Worm (Caenorhabditis elegans) whole organism, L4 larva: ENCODE measurements around the gene srn-1.
A peak's percentile ranks its signal among the peaks of the same experiment; 100 is the strongest.

Experiments
- F37D6.2 ChIP-seq: sonication (generic microtip); optimal IDR thresholded peaks from 2 replicates; lab custom pipeline; 2016; ENCODE audit warnings: mild to moderate bottlenecking, missing genetic modification characterization, missing compliant biosample characterization
- T26A8.4 ChIP-seq: fragments of 200-800 bp; sonication (Bioruptor generic); IDR thresholded peaks from 2 replicates; pipeline ENCODE4 v1.3.6; 2022; ENCODE audit warnings: missing genetic modification characterization, missing compliant biosample characterization
- Y105C5A.15 ChIP-seq: fragments of 200-800 bp; sonication (Bioruptor generic); IDR thresholded peaks from 2 replicates; pipeline ENCODE4 v1.3.6; 2022; ENCODE audit warnings: missing genetic modification characterization, missing compliant biosample characterization
- Y75B8A.6 ChIP-seq: fragments of 200-800 bp; sonication (Bioruptor generic); IDR thresholded peaks from 2 replicates; pipeline ENCODE4 v1.3.6; 2022; ENCODE audit warnings: missing genetic modification reagents, missing genetic modification characterization, missing compliant biosample characterization
- ZK337.2 ChIP-seq: fragments of 200-800 bp; sonication (Bioruptor generic); IDR thresholded peaks from 2 replicates; pipeline ENCODE4 v1.3.6; 2022; ENCODE audit warnings: missing genetic modification reagents, missing genetic modification characterization, missing compliant biosample characterization
- aha-1 ChIP-seq: fragments of 150-350 bp; peaks from one replicate; lab custom pipeline; 2014; ENCODE audit warnings: missing biosample characterization, missing genetic modification characterization
- ama-1 ChIP-seq: fragments of 150-350 bp; optimal IDR thresholded peaks from 2 replicates; lab custom pipeline; 2014; ENCODE audit warnings: inconsistent platforms, mixed read lengths
- arid-1 ChIP-seq: fragments of 200-800 bp; sonication (Bioruptor generic); conservative IDR thresholded peaks from 2 replicates; pipeline ENCODE4 v1.3.6; 2022; ENCODE audit warnings: missing genetic modification reagents, missing genetic modification characterization, missing compliant biosample characterization
- attf-4 ChIP-seq: sonication (generic microtip); optimal IDR thresholded peaks from 3 replicates; lab custom pipeline; 2017; ENCODE audit warnings: missing biosample characterization, missing genetic modification characterization
- ceh-20 ChIP-seq: fragments of 200-800 bp; sonication (Bioruptor generic); IDR thresholded peaks from 2 replicates; pipeline ENCODE4 v1.3.6; 2022; ENCODE audit warnings: missing genetic modification reagents, missing genetic modification characterization, missing compliant biosample characterization
- ceh-32 ChIP-seq: sonication (generic microtip); optimal IDR thresholded peaks from 2 replicates; lab custom pipeline; 2016; ENCODE audit warnings: mild to moderate bottlenecking, missing genetic modification characterization, missing compliant biosample characterization; ENCODE audit not compliant: poor library complexity
- ceh-62 ChIP-seq: sonication (generic microtip); optimal IDR thresholded peaks from 2 replicates; lab custom pipeline; 2017; ENCODE audit warnings: missing biosample characterization, missing genetic modification characterization
- cey-2 ChIP-seq: sonication (generic microtip); optimal IDR thresholded peaks from 3 replicates; lab custom pipeline; 2017; ENCODE audit warnings: missing genetic modification characterization, mild to moderate bottlenecking, missing compliant biosample characterization, antibody characterized with exemption, borderline replicate concordance; ENCODE audit not compliant: insufficient read depth
- daf-16 ChIP-seq, 3 experiments: sonication (generic microtip); optimal IDR thresholded peaks; 2 replicates each; lab custom pipeline; 2016 to 2017; ENCODE audit warnings: missing genetic modification characterization in 3 of 3, missing genetic modification reagents in 3 of 3, mild to moderate bottlenecking in 2 of 3, missing compliant biosample characterization in 2 of 3, missing biosample characterization in 1 of 3, moderate library complexity in 1 of 3
- dmd-6 ChIP-seq: fragments of 200-800 bp; sonication (Bioruptor generic); IDR thresholded peaks from 2 replicates; pipeline ENCODE4 v1.3.6; 2022; ENCODE audit warnings: missing genetic modification reagents, missing genetic modification characterization, missing compliant biosample characterization
- dmd-8 ChIP-seq: fragments of 200-800 bp; sonication (Bioruptor generic); IDR thresholded peaks from 2 replicates; pipeline ENCODE4 v1.3.6; 2022; ENCODE audit warnings: missing genetic modification characterization, missing compliant biosample characterization
- dmd-9 ChIP-seq: fragments of 200-800 bp; sonication (Bioruptor generic); IDR thresholded peaks from 2 replicates; pipeline ENCODE4 v1.3.6; 2022; ENCODE audit warnings: missing genetic modification reagents, missing genetic modification characterization, missing compliant biosample characterization
- dve-1 ChIP-seq: sonication (generic microtip); optimal IDR thresholded peaks from 2 replicates; lab custom pipeline; 2017; ENCODE audit warnings: antibody characterized with exemption, mild to moderate bottlenecking, missing genetic modification characterization, missing compliant biosample characterization; ENCODE audit not compliant: insufficient read depth
- fkh-10 ChIP-seq: fragments of 150-350 bp; optimal IDR thresholded peaks from 2 replicates; lab custom pipeline; 2014; ENCODE audit warnings: missing biosample characterization, missing genetic modification reagents, missing genetic modification characterization
- hif-1 ChIP-seq, 2 experiments: sonication (generic microtip); optimal IDR thresholded peaks; 2 replicates each; lab custom pipeline; 2016 to 2017; ENCODE audit warnings: missing compliant biosample characterization in 2 of 2, missing genetic modification characterization in 2 of 2, missing genetic modification reagents in 2 of 2, missing genotype in 2 of 2, mild to moderate bottlenecking in 1 of 2
- hlh-11 ChIP-seq: fragments of 200-800 bp; sonication (Bioruptor generic); optimal IDR thresholded peaks from 2 replicates; lab custom pipeline; 2018; ENCODE audit warnings: mild to moderate bottlenecking, missing genetic modification characterization, missing compliant biosample characterization
- hlh-30 ChIP-seq: sonication (generic microtip); optimal IDR thresholded peaks from 2 replicates; lab custom pipeline; 2017; ENCODE audit warnings: antibody characterized with exemption, mild to moderate bottlenecking, missing genetic modification characterization, missing compliant biosample characterization; ENCODE audit not compliant: insufficient read depth
- hmg-1.1 ChIP-seq: fragments of 200-800 bp; sonication (Bioruptor generic); IDR thresholded peaks from 2 replicates; pipeline ENCODE4 v1.3.6; 2022; ENCODE audit warnings: missing genetic modification reagents, missing genetic modification characterization, missing compliant biosample characterization
- jun-1 ChIP-seq: fragments of 150-350 bp; optimal IDR thresholded peaks from 2 replicates; lab custom pipeline; 2014; ENCODE audit warnings: missing biosample characterization, missing genetic modification reagents, missing genetic modification characterization
- lin-1 ChIP-seq: fragments of 200-800 bp; sonication (Bioruptor generic); IDR thresholded peaks from 2 replicates; pipeline ENCODE4 v1.3.6; 2022; ENCODE audit warnings: missing genetic modification reagents, missing genetic modification characterization, missing compliant biosample characterization
- lin-13 ChIP-seq: fragments of 150-350 bp; optimal IDR thresholded peaks from 2 replicates; lab custom pipeline; 2014; ENCODE audit warnings: missing biosample characterization, missing genetic modification reagents, missing genetic modification characterization
- madf-9 ChIP-seq: fragments of 200-800 bp; sonication (Bioruptor generic); conservative IDR thresholded peaks from 2 replicates; pipeline ENCODE4 v1.3.6; 2022; ENCODE audit warnings: missing genetic modification reagents, missing genetic modification characterization, missing compliant biosample characterization
- mdl-1 ChIP-seq, 2 experiments: fragments of 150-350 bp in 1 of 2; sonication (generic microtip) in 1 of 2; optimal IDR thresholded peaks; 2 replicates each; lab custom pipeline; 2014 to 2017; ENCODE audit warnings: missing biosample characterization in 2 of 2, missing genetic modification characterization in 2 of 2
- mdt-29 ChIP-seq: fragments of 200-800 bp; sonication (Bioruptor generic); IDR thresholded peaks from 2 replicates; pipeline ENCODE4 v1.3.6; 2022; ENCODE audit warnings: missing genetic modification reagents, missing genetic modification characterization, missing compliant biosample characterization
- mep-1 ChIP-seq: fragments of 150-350 bp; sonication (generic microtip); optimal IDR thresholded peaks from 3 replicates; lab custom pipeline; 2014; ENCODE audit warnings: missing biosample characterization, missing genetic modification characterization
- mxl-2 ChIP-seq: fragments of 200-800 bp; sonication (Bioruptor generic); conservative IDR thresholded peaks from 2 replicates; pipeline ENCODE4 v1.3.6; 2022; ENCODE audit warnings: missing genetic modification reagents, missing genetic modification characterization, missing compliant biosample characterization
- mxl-3 ChIP-seq: fragments of 200-800 bp; sonication (Bioruptor generic); optimal IDR thresholded peaks from 2 replicates; lab custom pipeline; 2018; ENCODE audit warnings: mild to moderate bottlenecking, missing genetic modification characterization, missing compliant biosample characterization
- nhr-10 ChIP-seq: fragments of 150-350 bp; optimal IDR thresholded peaks from 2 replicates; lab custom pipeline; 2014; ENCODE audit warnings: missing biosample characterization, missing genetic modification characterization
- nhr-102 ChIP-seq: sonication (generic microtip); optimal IDR thresholded peaks from 2 replicates; lab custom pipeline; 2016; ENCODE audit warnings: mild to moderate bottlenecking, missing genetic modification characterization, moderate library complexity, missing compliant biosample characterization
- nhr-41 ChIP-seq: fragments of 200-800 bp; sonication (Bioruptor generic); IDR thresholded peaks from 2 replicates; pipeline ENCODE4 v1.3.6; 2022; ENCODE audit warnings: missing genetic modification reagents, missing genetic modification characterization, missing compliant biosample characterization
- nhr-77 ChIP-seq: fragments of 150-350 bp; optimal IDR thresholded peaks from 2 replicates; lab custom pipeline; 2014; ENCODE audit warnings: missing biosample characterization, missing genetic modification characterization
- pqm-1 ChIP-seq: sonication (generic microtip); optimal IDR thresholded peaks from 2 replicates; lab custom pipeline; 2017; ENCODE audit warnings: missing biosample characterization, missing genetic modification characterization
- rbr-2 ChIP-seq: sonication (generic microtip); optimal IDR thresholded peaks from 2 replicates; lab custom pipeline; 2016; ENCODE audit warnings: missing genotype, missing genetic modification characterization, missing compliant biosample characterization
- sdz-12 ChIP-seq: fragments of 200-800 bp; sonication (Bioruptor generic); optimal IDR thresholded peaks from 2 replicates; lab custom pipeline; 2018; ENCODE audit warnings: mild to moderate bottlenecking, missing genetic modification characterization, missing compliant biosample characterization
- set-16 ChIP-seq: fragments of 200-800 bp; sonication (Bioruptor generic); IDR thresholded peaks from 2 replicates; pipeline ENCODE4 v1.3.6; 2022; ENCODE audit warnings: missing genetic modification reagents, missing genetic modification characterization, missing compliant biosample characterization
- unc-130 ChIP-seq: sonication (generic microtip); optimal IDR thresholded peaks from 2 replicates; lab custom pipeline; 2016; ENCODE audit warnings: missing genetic modification reagents, missing genetic modification characterization, missing compliant biosample characterization
- vab-7 ChIP-seq: fragments of 200-800 bp; sonication (Bioruptor generic); IDR thresholded peaks from 2 replicates; pipeline ENCODE4 v1.3.6; 2022; ENCODE audit warnings: missing genetic modification reagents, missing genetic modification characterization, missing compliant biosample characterization
- zfp-2 ChIP-seq: sonication (generic microtip); optimal IDR thresholded peaks from 2 replicates; lab custom pipeline; 2016; ENCODE audit warnings: mild to moderate bottlenecking, missing genetic modification characterization, missing compliant biosample characterization
- zip-11 ChIP-seq: fragments of 200-800 bp; sonication (Bioruptor generic); IDR thresholded peaks from 2 replicates; pipeline ENCODE4 v1.3.6; 2022; ENCODE audit warnings: missing genetic modification characterization, missing compliant biosample characterization

srn-1 gene

ce11 chrV:6278117-6279081 lies 7.8 kb downstream of the srn-1 start, which contains the start of gene fil-2 (continued):
- TF ChIP-seq mxl-3 (GFP tag; lab: Kevin White, UChicago): no peak
- TF ChIP-seq mdl-1 (tag; optimal IDR thresholded peaks at IDR 0.05; lab: Kevin White, UChicago): no peak
- no peak for TF ChIP-seq vab-7 (GFP tag; lab: Robert Waterston, UW)
- TF ChIP-seq F37D6.2 (tag; lab: Kevin White, UChicago): no peak
- no peak for TF ChIP-seq rbr-2 (tag; lab: Kevin White, UChicago)
- TF ChIP-seq dmd-9: no peak
- TF ChIP-seq pqm-1: peak; percentile 14
- no peak for TF ChIP-seq set-16
- TF ChIP-seq lin-1 (GFP tag; lab: Robert Waterston, UW): no peak
- no peak for TF ChIP-seq mxl-2 (GFP tag; lab: Robert Waterston, UW)
- TF ChIP-seq nhr-102 (tag; lab: Kevin White, UChicago): peak; percentile 59
- TF ChIP-seq Y105C5A.15 (GFP tag; lab: Robert Waterston, UW): no peak
- peak; percentile 69 for TF ChIP-seq dve-1 (tag; lab: Kevin White, UChicago)
- TF ChIP-seq nhr-77: peak; percentile 93
- no peak for TF ChIP-seq jun-1 (tag; lab: Kevin White, UChicago)
- no peak for TF ChIP-seq unc-130 (GFP tag; lab: Kevin White, UChicago)
- TF ChIP-seq ceh-32 (tag; lab: Kevin White, UChicago): no peak
- TF ChIP-seq hif-1 (tag; optimal IDR thresholded peaks at IDR 0.05; lab: Kevin White, UChicago): peak in 1 of 2 experiments; percentile 12
- TF ChIP-seq, all 104 proteins: peak for 33

DNA sequence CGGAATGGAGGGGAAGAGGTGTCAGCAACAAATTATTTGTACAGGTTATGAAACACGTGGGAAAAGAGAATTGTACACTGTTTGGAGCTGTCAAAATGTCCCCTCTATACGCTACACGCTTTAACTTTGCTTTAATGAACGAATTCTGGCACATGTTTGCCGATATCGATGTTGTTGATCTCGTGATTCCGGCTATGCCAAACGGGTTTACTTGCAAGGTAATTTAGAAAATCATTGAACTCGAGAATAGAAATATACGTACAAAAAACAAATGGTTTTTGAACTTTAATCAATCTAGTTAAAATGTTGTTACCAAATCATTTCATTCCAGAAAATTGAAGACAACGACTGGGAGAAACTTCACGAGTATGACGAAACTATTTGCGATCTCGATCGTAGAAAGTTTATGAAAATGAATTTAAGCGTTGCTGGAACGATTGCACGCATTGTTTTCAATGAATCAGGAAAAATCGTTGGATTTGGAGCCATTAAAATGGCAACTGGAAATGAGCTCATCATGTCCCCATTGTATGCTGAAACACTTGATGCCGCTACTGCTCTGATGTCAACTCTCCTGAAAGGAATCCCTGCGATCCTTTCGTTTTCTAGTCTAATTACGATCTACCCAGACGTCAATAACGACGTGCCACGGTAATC lies 8.9 kb downstream of the srn-1 start:
- TF ChIP-seq madf-9 (no peak), Y75B8A.6 (GFP tag; lab: Robert Waterston, UW) (no peak), mep-1 (tag; lab: Kevin White, UChicago) (peak; percentile 21), zfp-2 (tag; lab: Kevin White, UChicago) (no peak), hlh-11 (peak; percentile 17), mxl-3 (GFP tag; lab: Kevin White, UChicago) (peak; percentile 23), pqm-1 (no peak), lin-13 (GFP tag; lab: Kevin White, UChicago) (no peak), T26A8.4 (GFP tag; lab: Robert Waterston, UW) (no peak), attf-4 (tag; lab: Kevin White, UChicago) (no peak), mdt-29 (no peak), fkh-10 (no peak), dve-1 (tag; lab: Kevin White, UChicago) (peak; percentile 23), daf-16 (GFP tag; optimal IDR thresholded peaks at IDR 0.05; lab: Kevin White, UChicago) (no peak), daf-16 (tag; optimal IDR thresholded peaks at IDR 0.05; lab: Kevin White, UChicago) (peak; percentile 65), hlh-30 (tag; lab: Kevin White, UChicago) (peak; percentile 59), nhr-102 (tag; lab: Kevin White, UChicago) (no peak), dmd-9 (no peak), aha-1 (tag; lab: Kevin White, UChicago) (peak; percentile 91), ceh-62 (tag; lab: Kevin White, UChicago) (no peak), nhr-77 (peak; percentile 46), ceh-20 (GFP tag; lab: Robert Waterston, UW) (0 out of 2 replicates have a peak, but pooled peaks have one; percentile 6), sdz-12 (GFP tag; lab: Kevin White, UChicago) (peak; percentile 11), cey-2 (tag; lab: Kevin White, UChicago) (no peak), dmd-6 (GFP tag; lab: Robert Waterston, UW) (peak; percentile 24; the same call in 1 of the 2 replicates), rbr-2 (tag; lab: Kevin White, UChicago) (no peak), hmg-1.1 (no peak), zip-11 (no peak), nhr-41 (GFP tag; lab: Robert Waterston, UW) (no peak), arid-1 (GFP tag; lab: Robert Waterston, UW) (no peak), nhr-10 (tag; lab: Kevin White, UChicago) (no peak), ama-1 (peak; percentile 86), dmd-8 (GFP tag; lab: Robert Waterston, UW) (no peak), ZK337.2 (GFP tag; lab: Robert Waterston, UW) (no peak)
